Worm (Caenorhabditis elegans): ENCODE data around the gene ubc-15.

Gene ubc-15

DNA sequence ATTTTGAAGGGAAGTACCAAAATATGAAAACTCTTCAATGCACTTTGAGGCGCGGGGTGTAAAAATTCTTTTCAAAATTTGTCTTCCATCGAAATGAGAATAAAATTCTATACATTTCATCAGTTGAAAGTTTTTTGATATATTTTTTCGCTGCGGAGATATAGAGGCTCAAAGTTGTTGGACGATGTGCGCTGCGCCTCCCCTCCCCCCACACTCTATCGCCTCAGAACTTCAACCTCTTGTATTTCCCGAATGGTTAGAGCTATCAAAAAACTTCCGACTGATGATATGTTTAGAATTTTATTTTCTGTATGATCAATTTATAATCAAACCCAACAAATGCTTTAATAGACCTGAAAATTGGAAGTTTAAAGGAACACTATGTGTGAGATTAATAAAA, 35.2 kb upstream of the ubc-15 start:
- no peak for TF ChIP-seq unc-42 (tag; optimal IDR thresholded peaks at IDR 0.05)
- TF ChIP-seq unc-55 (GFP tag; optimal IDR thresholded peaks at IDR 0.05): no peak
- TF ChIP-seq hlh-6 (tag; optimal IDR thresholded peaks at IDR 0.05): no peak
- no peak for TF ChIP-seq ceh-34 (tag; optimal IDR thresholded peaks at IDR 0.05)
- TF ChIP-seq dve-1 (tag; optimal IDR thresholded peaks at IDR 0.05): no peak
- TF ChIP-seq elt-2 (tag; optimal IDR thresholded peaks at IDR 0.05): no peak
- no peak for TF ChIP-seq unc-3 (GFP tag; conservative IDR thresholded peaks at IDR 0.05)
- no peak for TF ChIP-seq unc-3 (tag; optimal IDR thresholded peaks at IDR 0.05)
- TF ChIP-seq ceh-24 (tag; optimal IDR thresholded peaks at IDR 0.05): no peak
- no peak for TF ChIP-seq ceh-2 (tag; optimal IDR thresholded peaks at IDR 0.05)
- no peak for TF ChIP-seq ceh-9 (tag; optimal IDR thresholded peaks at IDR 0.05)
- no peak for TF ChIP-seq pat-9 (tag; optimal IDR thresholded peaks at IDR 0.05)
- no peak for TF ChIP-seq hlh-15 (tag; optimal IDR thresholded peaks at IDR 0.05)
- TF ChIP-seq C38D4.7 (GFP tag; optimal IDR thresholded peaks at IDR 0.05): no peak
- TF ChIP-seq ceh-22 (tag; optimal IDR thresholded peaks at IDR 0.05): no peak
- no peak for TF ChIP-seq ceh-18 (tag; optimal IDR thresholded peaks at IDR 0.05)
- no peak for TF ChIP-seq lin-11 (tag; optimal IDR thresholded peaks at IDR 0.05)
- TF ChIP-seq madf-2 (tag; optimal IDR thresholded peaks at IDR 0.05): no peak
- TF ChIP-seq pag-3 (tag; optimal IDR thresholded peaks at IDR 0.05; ENCODE audit: borderline replicate concordance): no peak
- TF ChIP-seq che-1 (tag; optimal IDR thresholded peaks at IDR 0.05): no peak
- no peak for TF ChIP-seq ceh-31 (tag; optimal IDR thresholded peaks at IDR 0.05)

ce11 chrII:2946438-2946837, 33.0 kb upstream of the ubc-15 start, which contains the start of gene srw-79:
Gene srw-79, plus strand, starts transcription at chrII:2946738.
- no peak for TF ChIP-seq ceh-24 (tag; optimal IDR thresholded peaks at IDR 0.05)
- no peak for TF ChIP-seq pha-4 (tag; optimal IDR thresholded peaks at IDR 0.05)
- no peak for TF ChIP-seq hlh-6 (tag; optimal IDR thresholded peaks at IDR 0.05)
- TF ChIP-seq pax-1 (tag; optimal IDR thresholded peaks at IDR 0.05): no peak
- no peak for TF ChIP-seq ceh-34 (tag; optimal IDR thresholded peaks at IDR 0.05)
- TF ChIP-seq mec-3 (tag; optimal IDR thresholded peaks at IDR 0.05; ENCODE audit: borderline replicate concordance): no peak
- TF ChIP-seq ztf-16 (tag; optimal IDR thresholded peaks at IDR 0.05): no peak
- no peak for TF ChIP-seq hlh-30 (tag; optimal IDR thresholded peaks at IDR 0.05; ENCODE audit: insufficient read depth)
- no peak for TF ChIP-seq zip-5 (tag; optimal IDR thresholded peaks at IDR 0.05)
- no peak for TF ChIP-seq F13H6.1 (tag; optimal IDR thresholded peaks at IDR 0.05)
- TF ChIP-seq unc-55 (GFP tag; optimal IDR thresholded peaks at IDR 0.05): no peak
- no peak for TF ChIP-seq sdc-2 (tag; optimal IDR thresholded peaks at IDR 0.05)
- TF ChIP-seq C38D4.7 (GFP tag; optimal IDR thresholded peaks at IDR 0.05): no peak
- no peak for TF ChIP-seq nhr-11 (tag; optimal IDR thresholded peaks at IDR 0.05)
- no peak for TF ChIP-seq pqm-1 (tag; optimal IDR thresholded peaks at IDR 0.05)
- no peak for TF ChIP-seq ahr-1 (tag; optimal IDR thresholded peaks at IDR 0.05)
- TF ChIP-seq hlh-15 (tag; optimal IDR thresholded peaks at IDR 0.05): no peak
- TF ChIP-seq pha-2 (tag; optimal IDR thresholded peaks at IDR 0.05): no peak
- no peak for TF ChIP-seq sox-4 (tag; optimal IDR thresholded peaks at IDR 0.05)

- no peak for TF ChIP-seq madf-2 (tag; optimal IDR thresholded peaks at IDR 0.05)
- no peak for TF ChIP-seq sox-2 (GFP tag; IDR thresholded peaks at IDR 0.05)
- no peak for TF ChIP-seq C38D4.7 (GFP tag; optimal IDR thresholded peaks at IDR 0.05)
- TF ChIP-seq ceh-2 (tag; optimal IDR thresholded peaks at IDR 0.05): no peak
- no peak for TF ChIP-seq che-1 (tag; optimal IDR thresholded peaks at IDR 0.05)
- TF ChIP-seq elt-2 (tag; optimal IDR thresholded peaks at IDR 0.05): no peak
- TF ChIP-seq zip-5 (tag; optimal IDR thresholded peaks at IDR 0.05): no peak
- TF ChIP-seq ceh-14 (tag; optimal IDR thresholded peaks at IDR 0.05): no peak
- TF ChIP-seq nhr-232 (tag; optimal IDR thresholded peaks at IDR 0.05): no peak
- no peak for TF ChIP-seq hlh-8 (tag; optimal IDR thresholded peaks at IDR 0.05)
- no peak for TF ChIP-seq ceh-45 (GFP tag; IDR thresholded peaks at IDR 0.05)
- TF ChIP-seq K09A11.1 (tag; optimal IDR thresholded peaks at IDR 0.05; ENCODE audit: insufficient read depth): no peak
Measured at ce11 chrII:2943966-2944365, 30.6 kb upstream of the ubc-15 start, which contains the start of the genes irld-50 and irld-49. Gene irld-50, minus strand, starts transcription at chrII:2944066. Gene irld-49, plus strand, starts transcription at chrII:2944176.
